Worm (Caenorhabditis elegans) whole organism, midembryonic: ENCODE data around the gene ZK1010.12.

Source experiments
- flt-1 ChIP-seq: fragments of 200-800 bp; sonication (Bioruptor generic); IDR thresholded peaks from 2 replicates; pipeline ENCODE4 v1.3.6; 2022; ENCODE audit warnings: missing genetic modification characterization, missing compliant biosample characterization
- klf-2 ChIP-seq: fragments of 200-800 bp; sonication (Bioruptor generic); conservative IDR thresholded peaks from 2 replicates; pipeline ENCODE4 v1.3.6; 2022; ENCODE audit warnings: missing genetic modification reagents, missing genetic modification characterization, missing compliant biosample characterization
- med-1 ChIP-seq: sonication (generic microtip); optimal IDR thresholded peaks from 2 replicates; lab custom pipeline; 2017; ENCODE audit warnings: missing genetic modification characterization, mild to moderate bottlenecking, missing compliant biosample characterization, antibody characterized with exemption, missing genetic modification reagents; ENCODE audit not compliant: insufficient read depth
- ref-1 ChIP-seq: fragments of 200-800 bp; sonication (Bioruptor generic); conservative IDR thresholded peaks from 2 replicates; pipeline ENCODE4 v1.3.6; 2022; ENCODE audit warnings: missing genetic modification reagents, missing genetic modification characterization, missing compliant biosample characterization
- ztf-29 ChIP-seq: fragments of 200-800 bp; sonication (Bioruptor generic); IDR thresholded peaks from 2 replicates; pipeline ENCODE4 v1.3.6; 2022; ENCODE audit warnings: missing genetic modification reagents, missing genetic modification characterization, missing compliant biosample characterization

DNA sequence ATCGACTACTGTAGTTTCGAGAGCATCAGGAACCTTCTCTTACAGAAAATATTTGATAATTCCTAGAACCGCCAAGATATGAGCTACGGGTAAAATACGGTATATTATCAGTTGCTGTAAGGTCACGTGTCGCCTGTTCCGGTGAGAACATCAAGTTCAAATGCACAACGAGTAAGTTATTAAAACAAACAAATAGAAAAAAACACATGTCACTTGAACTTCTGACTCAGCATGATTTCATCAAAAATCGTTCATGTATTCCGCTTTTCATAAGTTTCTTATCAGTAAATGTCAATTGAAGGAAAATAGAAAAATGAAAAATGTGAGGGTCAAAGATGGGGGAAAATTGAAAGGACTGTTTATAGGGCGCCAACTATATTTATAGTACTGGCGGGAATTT lies 30.4 kb upstream of the ZK1010.12 start:
- TF ChIP-seq flt-1 (GFP tag; lab: Robert Waterston, UW) (no peak), med-1 (GFP tag; lab: Kevin White, UChicago) (no peak), ztf-29 (GFP tag; lab: Robert Waterston, UW) (no peak), ref-1 (no peak), klf-2 (GFP tag; lab: Robert Waterston, UW) (no peak)
